Fruit fly (Drosophila melanogaster): ENCODE results near the gene CG31776.

- no peak for TF ChIP-seq CG8478 (optimal IDR thresholded peaks at IDR 0.05)
- TF ChIP-seq psq (optimal IDR thresholded peaks at IDR 0.05) = no peak
- no peak for TF ChIP-seq usp (GFP tag; optimal IDR thresholded peaks at IDR 0.05)
- TF ChIP-seq pan (optimal IDR thresholded peaks at IDR 0.05) = no peak
- TF ChIP-seq Dll (optimal IDR thresholded peaks at IDR 0.05) = no peak
- TF ChIP-seq EcR (GFP tag; optimal IDR thresholded peaks at IDR 0.05) = no peak
Observed at dm6 chr2L:3475168-3475567, 5.2 kb downstream of the CG31776 start.

Data from whole organism.